Worm (Caenorhabditis elegans) whole organism, L4 larva: ENCODE measurements around the gene F48G7.9.

ENCODE experiments used
- T26A8.4 ChIP-seq: fragments of 200-800 bp; sonication (Bioruptor generic); IDR thresholded peaks from 2 replicates; pipeline ENCODE4 v1.3.6; 2022; ENCODE audit warnings: missing genetic modification characterization, missing compliant biosample characterization
- aly-2 ChIP-seq: sonication (generic microtip); optimal IDR thresholded peaks from 2 replicates; lab custom pipeline; 2018; ENCODE audit warnings: missing biosample characterization, missing genetic modification characterization
- fos-1 ChIP-seq: fragments of 150-350 bp; optimal IDR thresholded peaks from 2 replicates; lab custom pipeline; 2014; ENCODE audit warnings: missing biosample characterization, missing genetic modification characterization
- nhr-111 ChIP-seq: fragments of 200-800 bp; sonication (Bioruptor generic); optimal IDR thresholded peaks from 2 replicates; lab custom pipeline; 2018; ENCODE audit warnings: mild to moderate bottlenecking, missing genetic modification characterization, missing compliant biosample characterization
- pha-4 ChIP-seq, 2 experiments: fragments of 150-350 bp in 1 of 2; fragments of 200-800 bp in 1 of 2; sonication (Bioruptor generic) in 1 of 2; IDR thresholded peaks in 1 of 2; optimal IDR thresholded peaks in 1 of 2; 2 replicates each; pipeline versions ENCODE4 v1.3.6 to Lab custom; 2014 to 2022; ENCODE audit warnings: missing genetic modification characterization in 2 of 2, missing genetic modification reagents in 2 of 2, missing biosample characterization in 1 of 2, missing compliant biosample characterization in 1 of 2
- snpc-1.2 ChIP-seq: fragments of 200-800 bp; sonication (Bioruptor generic); IDR thresholded peaks from 2 replicates; pipeline ENCODE4 v1.3.6; 2022; ENCODE audit warnings: missing genetic modification reagents, missing genetic modification characterization, missing compliant biosample characterization

ce11 chrV:585472-585871, 43.0 kb downstream of the F48G7.9 start, which contains the start of gene K06H6.2:
- TF ChIP-seq T26A8.4 (GFP tag; lab: Robert Waterston, UW) (no peak), nhr-111 (GFP tag; lab: Kevin White, UChicago) (no peak), snpc-1.2 (GFP tag; lab: Robert Waterston, UW) (no peak), pha-4 (GFP tag; IDR thresholded peaks at IDR 0.05; lab: Robert Waterston, UW) (no peak), pha-4 (tag; optimal IDR thresholded peaks at IDR 0.05; lab: Kevin White, UChicago) (no peak), aly-2 (no peak), fos-1 (tag; lab: Kevin White, UChicago) (no peak)
